Fruit fly (Drosophila melanogaster) S2 (cell line): ENCODE results near the gene CG13377.

ENCODE experiments used
- CG8478 ChIP-seq: fragments of >200 bp; optimal IDR thresholded peaks from 2 replicates; lab custom pipeline; 2018
- CTCF ChIP-seq, 2 experiments: fragments of >200 bp; optimal IDR thresholded peaks; 2 replicates each; lab custom pipeline; 2018

CG13377 gene

DNA sequence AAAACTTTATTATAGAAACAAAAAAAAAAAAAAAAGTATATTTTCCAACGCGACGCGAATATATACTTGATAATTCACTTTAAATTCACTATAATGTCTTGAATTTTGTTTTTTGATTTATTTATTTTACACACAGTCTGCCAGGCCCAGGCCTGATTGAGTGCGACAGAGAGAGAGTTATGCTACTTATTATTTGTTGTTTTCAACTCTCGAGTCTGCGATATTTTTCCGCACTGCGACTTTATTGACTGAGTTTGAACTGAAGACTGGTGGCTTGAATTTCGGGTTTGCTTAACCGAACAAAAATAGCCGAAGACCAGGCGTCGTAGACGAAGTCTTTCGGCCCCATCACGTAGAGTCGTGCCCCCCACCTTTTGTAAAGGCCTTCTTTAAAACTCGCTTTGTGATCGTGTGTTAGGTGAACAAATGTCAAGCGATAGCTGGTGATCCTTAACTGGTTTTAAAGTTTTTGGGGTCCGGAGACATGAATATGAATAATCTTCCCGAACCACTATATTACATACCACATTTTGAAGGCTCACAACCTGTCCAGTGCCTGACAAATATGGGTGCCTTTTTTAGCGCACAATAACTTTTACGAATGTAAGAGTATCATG lies at the start of gene CG13377:
CG13377 (minus strand) TSS at position 272 of the 617 bp plus-strand sequence.
- TF ChIP-seq CTCF (optimal IDR thresholded peaks at IDR 0.05; lab: Kevin White, UChicago): no peak
- no peak for TF ChIP-seq CG8478 (lab: Kevin White, UChicago)

- no peak for TF ChIP-seq CTCF (optimal IDR thresholded peaks at IDR 0.05; lab: Kevin White, UChicago)
- no peak for TF ChIP-seq CG8478 (lab: Kevin White, UChicago)
Observed at dm6 chrX:311328-311727, 47.5 kb upstream of the CG13377 start.

- TF ChIP-seq CG8478 (lab: Kevin White, UChicago) (no peak), CTCF (optimal IDR thresholded peaks at IDR 0.05; lab: Kevin White, UChicago) (no peak)
Observed at dm6 chrX:307384-307783, 43.6 kb upstream of the CG13377 start, which contains the start of gene CG12470. Gene CG12470, plus strand, starts transcription at chrX:307684.

DNA sequence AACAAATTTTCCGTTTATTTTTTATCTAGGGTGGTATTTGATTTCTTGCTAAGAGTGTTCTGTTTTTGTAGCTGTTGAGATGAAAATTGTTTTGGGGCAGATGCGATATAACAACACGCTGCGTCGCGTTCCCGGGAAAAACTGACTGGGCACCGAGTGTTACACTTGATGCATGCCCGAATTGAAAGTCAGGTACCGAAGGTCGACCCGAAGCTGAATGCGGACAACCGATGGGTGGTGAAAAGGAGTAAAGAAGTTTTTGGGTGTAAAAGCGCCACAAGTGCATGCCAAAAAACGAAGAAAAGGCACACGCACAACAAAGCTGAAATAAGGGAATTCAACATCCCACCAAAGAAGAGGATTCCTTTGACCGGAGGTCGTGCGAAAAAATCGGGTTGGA lies 31.0 kb upstream of the CG13377 start, which contains the start of gene CG13375:
CG13375 (minus strand) TSS at position 124 of the 400 bp plus-strand sequence.
- no peak for TF ChIP-seq CTCF (optimal IDR thresholded peaks at IDR 0.05; lab: Kevin White, UChicago)
- no peak for TF ChIP-seq CG8478 (lab: Kevin White, UChicago)

dm6 chrX:293254-293653 lies 29.5 kb upstream of the CG13377 start:
- TF ChIP-seq CG8478 (lab: Kevin White, UChicago) (no peak), CTCF (optimal IDR thresholded peaks at IDR 0.05; lab: Kevin White, UChicago) (no peak)

DNA sequence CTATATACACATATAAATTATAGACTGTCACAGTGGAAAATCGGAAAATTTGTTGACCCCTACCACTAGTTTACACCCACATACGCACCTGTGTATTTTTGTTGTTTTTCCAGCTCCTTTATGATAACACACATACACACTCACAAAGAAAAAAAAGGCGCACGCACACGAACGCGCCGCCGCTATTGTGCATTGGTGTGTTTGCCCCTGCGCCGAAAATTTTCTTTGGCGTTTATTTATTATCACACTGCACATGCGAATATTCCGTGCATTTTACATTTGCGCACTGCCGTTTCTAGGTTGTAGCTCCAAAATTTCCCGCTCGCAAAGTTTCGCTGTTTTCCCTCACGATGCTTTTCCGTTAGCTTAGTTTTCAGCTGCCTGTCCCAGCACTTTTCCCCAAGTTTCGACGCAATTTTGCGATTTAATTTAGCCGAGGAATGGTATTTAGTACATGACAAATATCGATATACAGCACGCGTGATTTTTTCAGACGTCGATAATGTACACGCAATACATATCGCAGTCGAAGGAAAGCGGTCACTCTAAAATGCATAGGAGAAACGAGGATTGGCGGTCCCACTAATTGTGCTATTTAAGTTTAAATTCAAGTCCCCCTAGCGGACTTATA lies 15.4 kb upstream of the CG13377 start, which contains the start of the genes CG3777 and ewg:
CG3777 (plus strand) TSS at position 607 of the 631 bp plus-strand sequence.
ewg (minus strand) TSS at position 622 of the 631 bp plus-strand sequence.
- TF ChIP-seq CTCF (optimal IDR thresholded peaks at IDR 0.05; lab: Kevin White, UChicago) (peak in 1 of 2 experiments; percentile 16), CG8478 (lab: Kevin White, UChicago) (no peak)

DNA sequence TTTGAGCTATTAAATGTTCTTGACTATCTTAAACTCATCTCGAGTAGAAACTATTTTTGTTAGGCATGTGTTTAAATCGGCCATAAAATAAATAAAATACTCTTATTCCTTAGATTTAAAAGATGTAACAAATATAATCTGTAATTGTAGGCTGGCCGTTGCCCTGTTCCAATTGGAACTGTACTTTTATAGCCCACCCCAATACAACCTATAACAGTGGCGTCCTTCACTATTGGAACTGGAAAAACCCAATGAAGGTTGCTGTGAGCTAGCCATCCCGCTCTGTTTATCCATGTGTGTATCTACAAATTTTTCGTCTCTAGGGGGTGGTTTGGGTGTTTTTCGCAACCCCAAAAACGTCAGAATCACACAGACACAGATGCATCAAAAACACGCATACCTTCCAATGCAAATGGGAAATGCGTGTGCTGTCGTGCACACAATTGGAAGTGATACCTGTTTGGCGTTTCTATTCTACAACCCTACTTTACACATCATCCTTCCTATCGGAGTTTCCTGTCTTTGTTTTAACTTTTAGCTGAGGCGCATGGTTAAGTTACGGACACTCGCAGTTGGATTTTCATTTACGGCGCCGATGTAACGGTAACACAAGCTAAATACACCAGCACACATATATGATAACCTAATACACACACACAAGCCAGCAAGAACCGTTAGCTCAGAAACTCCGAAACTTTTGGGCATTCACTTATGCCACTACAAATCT lies 14.7 kb upstream of the CG13377 start:
- TF ChIP-seq CTCF (optimal IDR thresholded peaks at IDR 0.05; lab: Kevin White, UChicago): no peak
- no peak for TF ChIP-seq CG8478 (lab: Kevin White, UChicago)

DNA sequence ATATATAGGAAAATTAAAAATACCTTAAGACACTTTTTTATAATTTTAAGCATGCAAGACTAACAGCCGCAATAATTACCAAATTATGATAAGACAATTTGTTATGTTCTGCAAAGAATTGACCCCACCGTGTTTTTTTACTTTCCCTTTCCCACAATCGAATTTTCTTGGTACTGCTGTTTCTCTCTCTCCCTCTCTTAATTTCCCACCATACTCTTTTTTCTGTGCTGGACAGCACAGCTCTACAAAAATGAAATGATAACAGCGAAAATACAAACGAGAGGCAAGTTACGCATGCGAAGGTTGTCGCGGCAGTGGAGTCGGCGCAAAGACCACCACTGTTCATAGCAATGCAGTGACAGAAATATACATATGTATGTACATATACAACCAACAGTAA lies 14.1 kb upstream of the CG13377 start:
- no peak for TF ChIP-seq CTCF (optimal IDR thresholded peaks at IDR 0.05; lab: Kevin White, UChicago)
- no peak for TF ChIP-seq CG8478 (lab: Kevin White, UChicago)

DNA sequence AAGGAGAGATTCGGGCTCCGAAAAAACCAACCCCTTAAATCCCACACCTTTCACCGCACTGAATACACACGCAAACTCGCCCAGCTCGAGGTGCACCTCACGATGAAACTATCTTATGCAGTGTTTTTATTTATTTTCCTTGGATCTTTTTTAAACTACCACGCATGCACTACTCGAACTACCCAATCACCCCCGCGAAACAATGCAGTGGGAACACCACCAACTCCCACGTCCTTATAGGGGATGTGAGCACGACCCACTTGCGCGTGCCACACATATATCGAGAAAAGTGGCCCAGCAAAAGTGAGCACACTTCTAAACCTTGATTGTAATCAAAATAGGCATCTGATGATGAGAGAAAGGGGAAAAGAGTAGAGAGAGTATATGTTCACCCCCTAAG lies 12.8 kb upstream of the CG13377 start:
- no peak for TF ChIP-seq CG8478 (lab: Kevin White, UChicago)

DNA sequence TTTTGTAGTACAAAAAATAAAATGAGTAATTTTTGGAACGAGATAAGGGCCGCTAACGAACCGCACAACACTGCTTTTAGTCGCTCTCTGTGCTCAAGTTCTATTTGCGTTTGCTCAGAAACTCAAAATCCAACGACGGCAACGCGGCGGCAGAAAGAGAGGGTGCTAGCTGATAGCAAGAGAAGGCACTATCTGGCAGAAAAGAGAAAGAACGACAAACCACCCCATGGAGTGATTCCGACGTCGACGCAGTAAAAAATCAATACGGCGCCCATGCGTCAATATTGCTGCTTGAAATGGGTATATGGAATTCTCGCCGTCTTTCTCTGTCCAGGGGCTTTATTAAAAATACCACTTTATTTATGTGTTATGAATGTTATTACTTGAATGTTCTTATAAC lies 12.3 kb upstream of the CG13377 start:
- TF ChIP-seq CTCF (optimal IDR thresholded peaks at IDR 0.05; lab: Kevin White, UChicago): no peak

dm6 chrX:267979-268378 lies 4.2 kb upstream of the CG13377 start:
- TF ChIP-seq CTCF (optimal IDR thresholded peaks at IDR 0.05; lab: Kevin White, UChicago) (no peak), CG8478 (lab: Kevin White, UChicago) (no peak)

DNA sequence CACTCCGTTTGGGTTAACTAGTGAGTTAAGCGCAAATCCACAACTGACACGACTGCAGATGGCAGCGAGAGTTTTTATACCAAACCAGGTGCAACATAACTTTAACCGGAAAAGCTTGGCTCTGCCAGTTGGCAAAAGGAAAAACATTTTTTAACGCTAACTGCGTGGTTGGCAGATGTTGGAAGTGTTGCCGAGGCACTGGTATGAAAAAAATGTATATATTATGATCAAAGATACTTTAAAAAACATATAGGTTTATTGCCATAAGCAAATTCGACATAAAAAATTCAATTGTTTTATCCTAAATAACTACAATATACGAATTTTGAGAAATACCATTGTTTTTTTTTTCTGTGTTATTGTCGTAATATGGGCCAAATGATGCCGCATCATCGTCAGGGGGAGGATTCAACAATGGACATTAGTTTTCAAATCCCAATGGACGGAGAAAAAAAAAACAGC lies 3.2 kb upstream of the CG13377 start, which contains the start of gene CG13376:
CG13376 (minus strand) TSS at position 51 of the 462 bp plus-strand sequence.
- no peak for TF ChIP-seq CG8478 (lab: Kevin White, UChicago)
- no peak for TF ChIP-seq CTCF (optimal IDR thresholded peaks at IDR 0.05; lab: Kevin White, UChicago)

- TF ChIP-seq CTCF (optimal IDR thresholded peaks at IDR 0.05; lab: Kevin White, UChicago) (no peak), CG8478 (lab: Kevin White, UChicago) (no peak)
Observed at dm6 chrX:265692-266091, 1.9 kb upstream of the CG13377 start.

DNA sequence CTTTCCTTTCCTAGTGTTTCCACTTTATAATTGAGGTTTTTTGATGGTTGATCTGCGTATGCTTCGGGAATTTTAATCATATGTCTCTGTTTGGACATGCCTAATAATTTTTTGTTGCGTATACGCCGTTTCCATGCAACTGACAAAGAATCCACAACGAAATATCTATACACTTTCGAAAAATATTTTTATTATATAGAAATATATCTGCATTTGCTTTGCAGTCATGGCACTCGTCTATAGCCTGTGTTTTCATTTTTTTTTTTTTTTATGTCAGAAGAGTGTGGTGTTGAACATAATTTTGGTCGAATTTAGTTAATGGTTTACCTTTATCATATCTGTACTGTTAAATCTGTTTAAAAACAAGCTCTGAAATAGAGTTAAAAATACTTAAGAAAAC lies 963 bp downstream of the CG13377 start:
- TF ChIP-seq CG8478 (lab: Kevin White, UChicago) (no peak), CTCF (optimal IDR thresholded peaks at IDR 0.05; lab: Kevin White, UChicago) (no peak)

- no peak for TF ChIP-seq CG8478 (lab: Kevin White, UChicago)
- no peak for TF ChIP-seq CTCF (optimal IDR thresholded peaks at IDR 0.05; lab: Kevin White, UChicago)
Observed at dm6 chrX:255369-255768, 8.4 kb downstream of the CG13377 start, which contains the start of gene cin. Gene cin, plus strand, starts transcription at chrX:255674.
